Fruit fly (Drosophila melanogaster) whole organism, adult: Measurements from ENCODE around the gene CG3987.

Experiments
- CG11617 ChIP-seq: fragments of 200-800 bp; sonication (Bioruptor generic); optimal IDR thresholded peaks from 2 replicates; lab custom pipeline; 2017; ENCODE audit warnings: mild to moderate bottlenecking, missing biosample characterization, missing genetic modification reagents, missing genetic modification characterization
- CG12768 ChIP-seq: fragments of 200-800 bp; sonication (Bioruptor generic); optimal IDR thresholded peaks from 2 replicates; lab custom pipeline; 2017; ENCODE audit warnings: missing biosample characterization, missing genetic modification characterization, mild to moderate bottlenecking, moderate library complexity, missing genetic modification reagents
- CG14711 ChIP-seq: fragments of 200-800 bp; sonication (Bioruptor generic); optimal IDR thresholded peaks from 2 replicates; lab custom pipeline; 2018; ENCODE audit warnings: missing biosample characterization, mild to moderate bottlenecking, missing genetic modification characterization, moderate library complexity
- CG1620 ChIP-seq: fragments of 200-800 bp; sonication (Bioruptor generic); optimal IDR thresholded peaks from 2 replicates; lab custom pipeline; 2016; ENCODE audit warnings: missing biosample characterization, missing genetic modification characterization
- CG33017 ChIP-seq: fragments of 200-800 bp; sonication (Bioruptor generic); optimal IDR thresholded peaks from 2 replicates; lab custom pipeline; 2018; ENCODE audit warnings: missing biosample characterization, mild to moderate bottlenecking, missing genetic modification characterization, moderate library complexity
- CG5204 ChIP-seq: fragments of 200-800 bp; sonication (Bioruptor generic); optimal IDR thresholded peaks from 2 replicates; lab custom pipeline; 2016; ENCODE audit warnings: missing biosample characterization, missing genetic modification characterization
- CG7045 ChIP-seq: fragments of 200-800 bp; sonication (Bioruptor generic); optimal IDR thresholded peaks from 2 replicates; lab custom pipeline; 2017; ENCODE audit warnings: missing biosample characterization, mild to moderate bottlenecking, missing genetic modification characterization
- CG7101 ChIP-seq: fragments of 200-800 bp; sonication (Bioruptor generic); optimal IDR thresholded peaks from 2 replicates; lab custom pipeline; 2018; ENCODE audit warnings: missing biosample characterization, mild to moderate bottlenecking, missing genetic modification characterization, moderate library complexity
- Clk ChIP-seq: fragments of 200-800 bp; sonication (Bioruptor generic); optimal IDR thresholded peaks from 2 replicates; lab custom pipeline; 2017; ENCODE audit warnings: missing biosample characterization, missing genetic modification characterization
- Crg-1 ChIP-seq: fragments of 200-800 bp; sonication (Bioruptor generic); optimal IDR thresholded peaks from 2 replicates; lab custom pipeline; 2016; ENCODE audit warnings: missing biosample characterization, missing genetic modification characterization
- Hr96 ChIP-seq: fragments of 200-800 bp; sonication (Bioruptor generic); optimal IDR thresholded peaks from 2 replicates; lab custom pipeline; 2016; ENCODE audit warnings: missing biosample characterization, missing genetic modification characterization
- Mnt ChIP-seq: fragments of 200-800 bp; sonication (Bioruptor generic); optimal IDR thresholded peaks from 2 replicates; lab custom pipeline; 2016; ENCODE audit warnings: missing biosample characterization, mild to moderate bottlenecking, missing genetic modification characterization
- bab1 ChIP-seq: fragments of 200-800 bp; sonication (Bioruptor generic); optimal IDR thresholded peaks from 3 replicates; lab custom pipeline; 2019; ENCODE audit warnings: missing biosample characterization, mild to moderate bottlenecking, missing genetic modification characterization, moderate library complexity
- cic ChIP-seq: fragments of 200-800 bp; sonication (Bioruptor generic); optimal IDR thresholded peaks from 2 replicates; lab custom pipeline; 2017; ENCODE audit warnings: missing biosample characterization, mild to moderate bottlenecking, missing genetic modification characterization, moderate library complexity
- cnc ChIP-seq, 2 experiments: fragments of >200 bp; optimal IDR thresholded peaks; 2 replicates each; lab custom pipeline; 2017
- kay ChIP-seq: fragments of 200-800 bp; sonication (Bioruptor generic); peaks from one replicate; lab custom pipeline; 2016; ENCODE audit warnings: missing biosample characterization, missing genetic modification characterization, borderline replicate concordance
- ovo ChIP-seq: fragments of 200-800 bp; sonication (Bioruptor generic); optimal IDR thresholded peaks from 2 replicates; lab custom pipeline; 2016; ENCODE audit warnings: missing biosample characterization, missing genetic modification characterization
- pad ChIP-seq: fragments of 200-800 bp; sonication (Bioruptor generic); optimal IDR thresholded peaks from 3 replicates; lab custom pipeline; 2017; ENCODE audit warnings: missing biosample characterization, missing genetic modification characterization, mild to moderate bottlenecking, moderate library complexity, missing genetic modification reagents
- tj ChIP-seq: fragments of 200-800 bp; sonication (Bioruptor generic); optimal IDR thresholded peaks from 3 replicates; lab custom pipeline; 2017; ENCODE audit warnings: missing biosample characterization, mild to moderate bottlenecking, missing genetic modification characterization, moderate library complexity
- toe ChIP-seq: fragments of 200-800 bp; sonication (Bioruptor generic); optimal IDR thresholded peaks from 2 replicates; lab custom pipeline; 2016; ENCODE audit warnings: missing biosample characterization, missing genetic modification characterization

The CG3987 gene

dm6 chr3R:15110135-15110534, 29.6 kb upstream of the CG3987 start:
- TF ChIP-seq CG5204 (GFP tag; lab: Kevin White, UChicago) (peak; percentile 42), toe (no peak), CG33017 (tag; lab: Kevin White, UChicago) (no peak), CG11617 (GFP tag; lab: Kevin White, UChicago) (no peak), cic (GFP tag; lab: Kevin White, UChicago) (no peak), CG14711 (tag; lab: Kevin White, UChicago) (no peak), kay (GFP tag; lab: Kevin White, UChicago) (peak; percentile 51), pad (GFP tag; lab: Kevin White, UChicago) (no peak), CG1620 (GFP tag; lab: Kevin White, UChicago) (no peak), Clk (GFP tag; lab: Kevin White, UChicago) (no peak), ovo (GFP tag; lab: Kevin White, UChicago) (no peak), Mnt (GFP tag; lab: Kevin White, UChicago) (no peak), bab1 (GFP tag; lab: Kevin White, UChicago) (no peak), Crg-1 (no peak), CG7045 (GFP tag; lab: Kevin White, UChicago) (peak; percentile 7), CG7101 (tag; lab: Kevin White, UChicago) (peak; percentile 23), Hr96 (GFP tag; lab: Kevin White, UChicago) (no peak), tj (GFP tag; lab: Kevin White, UChicago) (no peak), CG12768 (GFP tag; lab: Kevin White, UChicago) (no peak), cnc (optimal IDR thresholded peaks at IDR 0.05; lab: Kevin White, UChicago) (no peak)

- no peak for TF ChIP-seq CG7101 (tag; lab: Kevin White, UChicago)
- no peak for TF ChIP-seq bab1 (GFP tag; lab: Kevin White, UChicago)
- no peak for TF ChIP-seq Clk (GFP tag; lab: Kevin White, UChicago)
- TF ChIP-seq CG1620 (GFP tag; lab: Kevin White, UChicago) = no peak
- no peak for TF ChIP-seq cic (GFP tag; lab: Kevin White, UChicago)
- TF ChIP-seq toe = no peak
- no peak for TF ChIP-seq kay (GFP tag; lab: Kevin White, UChicago)
Measured at dm6 chr3R:15112232-15112631, 27.5 kb upstream of the CG3987 start.

- TF ChIP-seq CG7101 (tag; lab: Kevin White, UChicago) (no peak), CG14711 (tag; lab: Kevin White, UChicago) (no peak), CG11617 (GFP tag; lab: Kevin White, UChicago) (no peak), CG33017 (tag; lab: Kevin White, UChicago) (no peak), kay (GFP tag; lab: Kevin White, UChicago) (no peak), Hr96 (GFP tag; lab: Kevin White, UChicago) (no peak), bab1 (GFP tag; lab: Kevin White, UChicago) (no peak), CG7045 (GFP tag; lab: Kevin White, UChicago) (no peak), Mnt (GFP tag; lab: Kevin White, UChicago) (no peak)
Measured at dm6 chr3R:15113584-15113983, 26.2 kb upstream of the CG3987 start.

dm6 chr3R:15114465-15115228, 25.1 kb upstream of the CG3987 start:
- TF ChIP-seq CG14711 (tag; lab: Kevin White, UChicago) (no peak), Crg-1 (no peak), Mnt (GFP tag; lab: Kevin White, UChicago) (peak; percentile 5), CG33017 (tag; lab: Kevin White, UChicago) (no peak), cnc (optimal IDR thresholded peaks at IDR 0.05; lab: Kevin White, UChicago) (no peak), pad (GFP tag; lab: Kevin White, UChicago) (no peak), bab1 (GFP tag; lab: Kevin White, UChicago) (peak; percentile 71), CG11617 (GFP tag; lab: Kevin White, UChicago) (peak; percentile 19), CG12768 (GFP tag; lab: Kevin White, UChicago) (no peak), CG7045 (GFP tag; lab: Kevin White, UChicago) (peak; percentile 8), tj (GFP tag; lab: Kevin White, UChicago) (no peak), CG1620 (GFP tag; lab: Kevin White, UChicago) (no peak), cic (GFP tag; lab: Kevin White, UChicago) (no peak), kay (GFP tag; lab: Kevin White, UChicago) (peak; percentile 7), ovo (GFP tag; lab: Kevin White, UChicago) (no peak), Hr96 (GFP tag; lab: Kevin White, UChicago) (no peak), CG5204 (GFP tag; lab: Kevin White, UChicago) (peak; percentile 29), CG7101 (tag; lab: Kevin White, UChicago) (peak; percentile 28), toe (peak; percentile 2), Clk (GFP tag; lab: Kevin White, UChicago) (no peak)

- TF ChIP-seq Mnt (GFP tag; lab: Kevin White, UChicago) (no peak), CG5204 (GFP tag; lab: Kevin White, UChicago) (no peak), ovo (GFP tag; lab: Kevin White, UChicago) (no peak), cnc (optimal IDR thresholded peaks at IDR 0.05; lab: Kevin White, UChicago) (no peak)
Measured at dm6 chr3R:15117765-15118164, 22.0 kb upstream of the CG3987 start.

dm6 chr3R:15119730-15120129, 20.0 kb upstream of the CG3987 start:
- TF ChIP-seq Hr96 (GFP tag; lab: Kevin White, UChicago) = no peak
- TF ChIP-seq CG11617 (GFP tag; lab: Kevin White, UChicago) = no peak
- no peak for TF ChIP-seq bab1 (GFP tag; lab: Kevin White, UChicago)
- no peak for TF ChIP-seq Crg-1
- no peak for TF ChIP-seq CG14711 (tag; lab: Kevin White, UChicago)
- no peak for TF ChIP-seq CG33017 (tag; lab: Kevin White, UChicago)
- no peak for TF ChIP-seq cic (GFP tag; lab: Kevin White, UChicago)
- no peak for TF ChIP-seq cnc (optimal IDR thresholded peaks at IDR 0.05; lab: Kevin White, UChicago)
- no peak for TF ChIP-seq CG12768 (GFP tag; lab: Kevin White, UChicago)
- TF ChIP-seq Mnt (GFP tag; lab: Kevin White, UChicago) = no peak
- TF ChIP-seq ovo (GFP tag; lab: Kevin White, UChicago) = no peak
- no peak for TF ChIP-seq CG5204 (GFP tag; lab: Kevin White, UChicago)
- no peak for TF ChIP-seq CG1620 (GFP tag; lab: Kevin White, UChicago)
- no peak for TF ChIP-seq toe
- no peak for TF ChIP-seq CG7045 (GFP tag; lab: Kevin White, UChicago)
- TF ChIP-seq CG7101 (tag; lab: Kevin White, UChicago) = no peak
- no peak for TF ChIP-seq pad (GFP tag; lab: Kevin White, UChicago)
